Worm (Caenorhabditis elegans): ENCODE data around the gene thn-1.
A peak's percentile ranks its signal among the peaks of the same experiment; 100 is the strongest.

Gene thn-1

DNA sequence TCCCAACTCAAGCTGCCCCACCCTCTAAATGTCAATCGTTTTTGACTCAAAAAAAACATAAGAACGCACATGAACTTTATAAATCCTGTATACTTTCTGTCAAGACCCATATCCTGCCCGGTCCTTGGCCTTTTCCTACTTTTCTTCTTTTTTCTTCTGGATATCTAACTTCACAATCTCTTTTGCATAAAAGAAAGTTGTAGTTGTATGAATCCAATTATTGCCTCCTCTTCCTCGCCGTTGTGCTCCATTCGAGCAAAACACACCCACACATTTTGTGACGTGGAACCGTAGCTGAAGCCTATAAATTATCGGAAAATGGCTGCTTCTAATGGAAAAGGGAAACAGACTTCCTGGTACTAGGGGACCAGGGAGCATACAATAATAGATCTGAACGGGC lies 29.6 kb upstream of the thn-1 start:
- TF ChIP-seq unc-120 (tag; optimal IDR thresholded peaks at IDR 0.05; ENCODE audit: poor library complexity, severe bottlenecking): no peak
- no peak for TF ChIP-seq pha-4 (tag; optimal IDR thresholded peaks at IDR 0.05)
- no peak for TF ChIP-seq snpc-4 (tag; optimal IDR thresholded peaks at IDR 0.05)
- no peak for TF ChIP-seq lsy-2 (tag; optimal IDR thresholded peaks at IDR 0.05)
- no peak for TF ChIP-seq tbx-8 (GFP tag; optimal IDR thresholded peaks at IDR 0.05)
- peak; percentile 23 for TF ChIP-seq ces-1 (GFP tag; optimal IDR thresholded peaks at IDR 0.05)

- TF ChIP-seq lsy-2 (tag; optimal IDR thresholded peaks at IDR 0.05) (no peak), snpc-4 (tag; optimal IDR thresholded peaks at IDR 0.05) (no peak), unc-120 (tag; optimal IDR thresholded peaks at IDR 0.05; ENCODE audit: poor library complexity, severe bottlenecking) (no peak), tbx-8 (GFP tag; optimal IDR thresholded peaks at IDR 0.05) (no peak), elt-3 (tag; optimal IDR thresholded peaks at IDR 0.05) (no peak), sptf-1 (tag; optimal IDR thresholded peaks at IDR 0.05) (no peak), drap-1 (GFP tag; optimal IDR thresholded peaks at IDR 0.05) (no peak), cnd-1 (tag; optimal IDR thresholded peaks at IDR 0.05) (no peak), ztf-11 (tag; optimal IDR thresholded peaks at IDR 0.05) (no peak), pha-4 (tag; optimal IDR thresholded peaks at IDR 0.05) (no peak), mls-2 (tag; optimal IDR thresholded peaks at IDR 0.05) (no peak), mab-5 (tag; optimal IDR thresholded peaks at IDR 0.05) (no peak), hlh-1 (tag; optimal IDR thresholded peaks at IDR 0.05) (no peak), nhr-28 (tag; optimal IDR thresholded peaks at IDR 0.05) (no peak), zip-8 (tag; optimal IDR thresholded peaks at IDR 0.05) (no peak)
Measured at ce11 chrIV:12359979-12360378, 19.9 kb upstream of the thn-1 start.

DNA sequence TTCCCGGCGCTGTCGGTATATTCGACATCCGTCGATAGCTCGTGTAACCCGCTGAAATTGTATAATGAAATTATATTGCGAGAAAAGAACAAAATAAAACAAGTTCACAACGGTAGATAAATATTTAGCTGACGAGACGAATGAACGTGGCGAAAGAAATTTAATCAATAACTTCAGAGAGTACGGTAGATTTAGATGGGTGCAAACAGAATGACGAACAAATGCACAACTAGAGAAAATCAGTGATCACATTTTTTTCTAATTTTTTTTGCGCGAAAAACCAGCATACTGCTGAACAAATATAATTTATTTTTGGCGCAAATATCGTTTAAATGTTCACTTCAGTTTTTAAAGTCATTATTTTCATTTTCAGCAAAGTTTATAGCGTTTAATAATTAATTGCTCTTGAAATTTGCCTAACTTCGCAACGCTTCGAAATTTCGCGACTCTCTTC lies 19.1 kb upstream of the thn-1 start, which contains the start of gene sec-24.2:
Gene sec-24.2, minus strand, starts transcription at position 51 of the 454 bp plus-strand sequence.
- TF ChIP-seq zip-8 (tag; optimal IDR thresholded peaks at IDR 0.05): no peak
- TF ChIP-seq elt-3 (tag; optimal IDR thresholded peaks at IDR 0.05): no peak
- TF ChIP-seq ces-1 (GFP tag; optimal IDR thresholded peaks at IDR 0.05): no peak
- TF ChIP-seq hlh-1 (tag; optimal IDR thresholded peaks at IDR 0.05): no peak
- no peak for TF ChIP-seq ham-2 (GFP tag; optimal IDR thresholded peaks at IDR 0.05)
- TF ChIP-seq pha-4 (tag; optimal IDR thresholded peaks at IDR 0.05): no peak
- no peak for TF ChIP-seq ceh-39 (tag; optimal IDR thresholded peaks at IDR 0.05)
- TF ChIP-seq elt-1 (tag; optimal IDR thresholded peaks at IDR 0.05; ENCODE audit: borderline replicate concordance, insufficient read depth): no peak
- no peak for TF ChIP-seq nhr-237 (tag; optimal IDR thresholded peaks at IDR 0.05)
- TF ChIP-seq nhr-76 (tag; optimal IDR thresholded peaks at IDR 0.05): no peak
- no peak for TF ChIP-seq drap-1 (GFP tag; optimal IDR thresholded peaks at IDR 0.05)
- no peak for TF ChIP-seq blmp-1 (tag; optimal IDR thresholded peaks at IDR 0.05)
- TF ChIP-seq lin-13 (tag; optimal IDR thresholded peaks at IDR 0.05): no peak
- no peak for TF ChIP-seq tbx-8 (GFP tag; optimal IDR thresholded peaks at IDR 0.05)
- TF ChIP-seq lin-32 (GFP tag; optimal IDR thresholded peaks at IDR 0.05): no peak
- no peak for TF ChIP-seq sem-2 (GFP tag; optimal IDR thresholded peaks at IDR 0.05)
- no peak for TF ChIP-seq ztf-11 (tag; optimal IDR thresholded peaks at IDR 0.05)
- TF ChIP-seq ceh-83 (GFP tag; optimal IDR thresholded peaks at IDR 0.05): no peak

DNA sequence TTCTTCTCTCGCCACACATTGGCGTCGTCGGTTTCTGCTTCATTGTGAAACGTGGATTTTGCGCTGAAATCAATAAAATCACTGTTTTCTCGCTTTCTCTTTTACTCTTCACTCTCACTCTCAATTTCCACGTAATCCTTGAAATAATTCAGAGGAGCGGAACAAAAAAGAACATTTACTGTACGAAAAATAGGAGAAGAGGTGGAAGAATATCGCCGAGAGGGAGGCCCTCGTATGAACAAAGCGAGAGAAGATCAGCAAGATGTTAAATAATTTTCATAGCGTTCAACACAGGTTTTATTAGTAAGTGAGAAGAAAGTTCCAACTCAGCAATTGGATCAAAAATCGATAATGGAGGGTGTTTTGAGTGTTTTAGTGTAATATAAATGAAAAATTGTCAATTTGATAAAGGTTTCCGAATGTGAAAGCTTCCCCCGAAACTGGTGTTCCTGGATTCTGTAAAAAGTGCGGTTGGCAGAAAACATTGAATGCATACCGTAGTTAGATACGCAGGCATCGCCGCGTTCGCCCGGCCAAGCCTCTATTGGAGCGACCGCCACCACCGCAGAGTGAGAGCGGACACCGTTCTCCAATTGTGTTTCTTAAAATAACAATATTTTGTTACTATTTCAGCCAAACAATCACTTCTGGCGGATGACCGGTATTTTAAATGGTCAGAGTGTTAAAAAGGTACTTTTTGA lies 18.3 kb upstream of the thn-1 start, which contains the start of the genes ccr-4 and ZC518.8:
Gene ccr-4, plus strand, starts transcription at position 151 of the 701 bp plus-strand sequence.
Gene ZC518.8, minus strand, starts transcription at position 517 of the 701 bp plus-strand sequence.
- peak; percentile 89 for TF ChIP-seq lsy-2 (tag; optimal IDR thresholded peaks at IDR 0.05)
- TF ChIP-seq ham-2 (GFP tag; optimal IDR thresholded peaks at IDR 0.05): no peak

- TF ChIP-seq sptf-1 (tag; optimal IDR thresholded peaks at IDR 0.05): peak; percentile 4
- TF ChIP-seq unc-62 (GFP tag; optimal IDR thresholded peaks at IDR 0.05): no peak
Measured at ce11 chrIV:12364964-12365363, 14.9 kb upstream of the thn-1 start.

ce11 chrIV:12366571-12366970 lies 13.3 kb upstream of the thn-1 start:
- TF ChIP-seq lin-13 (tag; optimal IDR thresholded peaks at IDR 0.05) (no peak), ces-1 (GFP tag; optimal IDR thresholded peaks at IDR 0.05) (no peak), elt-1 (tag; optimal IDR thresholded peaks at IDR 0.05; ENCODE audit: borderline replicate concordance, insufficient read depth) (peak; percentile 94), nhr-28 (tag; optimal IDR thresholded peaks at IDR 0.05) (no peak), nhr-237 (tag; optimal IDR thresholded peaks at IDR 0.05) (no peak), flh-1 (GFP tag; optimal IDR thresholded peaks at IDR 0.05) (no peak), nhr-12 (tag; optimal IDR thresholded peaks at IDR 0.05) (no peak)
